Fruit fly (Drosophila melanogaster) whole organism, prepupa: Measurements from ENCODE around the gene ninaB.

ENCODE experiments used
- CG10631 ChIP-seq: fragments of 200-800 bp; sonication (Bioruptor generic); optimal IDR thresholded peaks from 2 replicates; lab custom pipeline; 2016; ENCODE audit warnings: missing biosample characterization, missing genetic modification characterization
- CG10669 ChIP-seq: fragments of 200-800 bp; sonication (Bioruptor generic); optimal IDR thresholded peaks from 3 replicates; lab custom pipeline; 2018; ENCODE audit warnings: missing biosample characterization, mild to moderate bottlenecking, missing genetic modification characterization, moderate library complexity
- CG11294 ChIP-seq: fragments of 200-800 bp; sonication (Bioruptor generic); IDR thresholded peaks from 2 replicates; pipeline ENCODE4 v1.3.6; 2022; ENCODE audit warnings: missing biosample characterization, missing genetic modification characterization
- CG11902 ChIP-seq: fragments of 200-800 bp; sonication (Bioruptor generic); optimal IDR thresholded peaks from 3 replicates; lab custom pipeline; 2016; ENCODE audit warnings: missing biosample characterization, missing genetic modification characterization
- CG15336 ChIP-seq: fragments of 200-800 bp; sonication (Bioruptor generic); IDR thresholded peaks from 2 replicates; pipeline ENCODE4 v1.3.6; 2022; ENCODE audit warnings: missing biosample characterization, missing genetic modification characterization
- CG3032 ChIP-seq: fragments of 200-800 bp; optimal IDR thresholded peaks from 2 replicates; lab custom pipeline; 2019; ENCODE audit warnings: missing biosample characterization, mild to moderate bottlenecking, missing genetic modification characterization, moderate library complexity
- CG32006 ChIP-seq: fragments of 200-800 bp; sonication (Bioruptor generic); optimal IDR thresholded peaks from 3 replicates; lab custom pipeline; 2017; ENCODE audit warnings: missing biosample characterization, mild to moderate bottlenecking, missing genetic modification characterization
- CG34406 ChIP-seq: fragments of 200-800 bp; sonication (Bioruptor generic); optimal IDR thresholded peaks from 3 replicates; lab custom pipeline; 2016; ENCODE audit warnings: missing biosample characterization, missing genetic modification characterization
- CG3919 ChIP-seq: fragments of 200-800 bp; sonication (Bioruptor generic); optimal IDR thresholded peaks from 3 replicates; lab custom pipeline; 2016; ENCODE audit warnings: missing biosample characterization, missing genetic modification characterization
- CG4318 ChIP-seq: fragments of 200-800 bp; sonication (Bioruptor generic); optimal IDR thresholded peaks from 3 replicates; lab custom pipeline; 2017; ENCODE audit warnings: missing biosample characterization, mild to moderate bottlenecking, missing genetic modification characterization
- CG6276 ChIP-seq: fragments of 200-800 bp; sonication (Bioruptor generic); optimal IDR thresholded peaks from 2 replicates; lab custom pipeline; 2017; ENCODE audit warnings: missing biosample characterization, mild to moderate bottlenecking, missing genetic modification characterization
- CG6792 ChIP-seq: fragments of 200-800 bp; sonication (Bioruptor generic); optimal IDR thresholded peaks from 3 replicates; lab custom pipeline; 2016; ENCODE audit warnings: missing biosample characterization, missing genetic modification characterization
- CG6854 ChIP-seq: fragments of 200-800 bp; sonication (Bioruptor generic); optimal IDR thresholded peaks from 2 replicates; lab custom pipeline; 2017; ENCODE audit warnings: missing biosample characterization, mild to moderate bottlenecking, missing genetic modification characterization
- CG7368 ChIP-seq: fragments of 200-800 bp; sonication (Bioruptor generic); optimal IDR thresholded peaks from 3 replicates; lab custom pipeline; 2016; ENCODE audit warnings: missing biosample characterization, missing genetic modification characterization
- CG8119 ChIP-seq: fragments of 200-800 bp; sonication (Bioruptor generic); IDR thresholded peaks from 3 replicates; pipeline ENCODE4 v1.3.6; 2022; ENCODE audit warnings: missing biosample characterization, missing genetic modification characterization
- CG8319 ChIP-seq: fragments of 200-800 bp; sonication (Bioruptor generic); optimal IDR thresholded peaks from 3 replicates; lab custom pipeline; 2016; ENCODE audit warnings: missing biosample characterization, missing genetic modification characterization
- CG9139 ChIP-seq: fragments of 200-800 bp; sonication (Bioruptor generic); optimal IDR thresholded peaks from 3 replicates; lab custom pipeline; 2017; ENCODE audit warnings: missing biosample characterization, mild to moderate bottlenecking, missing genetic modification characterization
- Eip78C ChIP-seq: fragments of 200-800 bp; sonication (Bioruptor generic); peaks from one replicate; lab custom pipeline; 2016; ENCODE audit warnings: missing biosample characterization, missing genetic modification characterization
- Eip93F ChIP-seq: fragments of 200-800 bp; sonication (Bioruptor generic); optimal IDR thresholded peaks from 2 replicates; lab custom pipeline; 2016; ENCODE audit warnings: missing biosample characterization, mild to moderate bottlenecking, missing genetic modification characterization
- Ets21C ChIP-seq: fragments of 200-800 bp; sonication (Bioruptor generic); optimal IDR thresholded peaks from 3 replicates; lab custom pipeline; 2016; ENCODE audit warnings: missing biosample characterization, missing genetic modification characterization
- Ets96B ChIP-seq: fragments of 200-800 bp; optimal IDR thresholded peaks from 2 replicates; lab custom pipeline; 2019; ENCODE audit warnings: missing biosample characterization, mild to moderate bottlenecking, missing genetic modification characterization, moderate library complexity
- Hr4 ChIP-seq: fragments of 200-800 bp; sonication (Bioruptor generic); optimal IDR thresholded peaks from 3 replicates; lab custom pipeline; 2016; ENCODE audit warnings: missing biosample characterization, missing genetic modification characterization
- Met ChIP-seq: fragments of 200-800 bp; sonication (Bioruptor generic); optimal IDR thresholded peaks from 3 replicates; lab custom pipeline; 2016; ENCODE audit warnings: missing biosample characterization, missing genetic modification characterization
- OdsH ChIP-seq: fragments of 200-800 bp; sonication (Bioruptor generic); optimal IDR thresholded peaks from 3 replicates; lab custom pipeline; 2016; ENCODE audit warnings: missing biosample characterization, missing genetic modification characterization
- Smox ChIP-seq: fragments of 200-800 bp; sonication (Bioruptor generic); optimal IDR thresholded peaks from 3 replicates; lab custom pipeline; 2016; ENCODE audit warnings: missing biosample characterization, missing genetic modification characterization
- Sox14 ChIP-seq: fragments of 200-800 bp; sonication (Bioruptor generic); optimal IDR thresholded peaks from 3 replicates; lab custom pipeline; 2016; ENCODE audit warnings: missing biosample characterization, missing genetic modification characterization
- achi ChIP-seq: fragments of 200-800 bp; sonication (Bioruptor generic); optimal IDR thresholded peaks from 3 replicates; lab custom pipeline; 2016; ENCODE audit warnings: missing biosample characterization, missing genetic modification characterization
- acj6 ChIP-seq: fragments of 200-800 bp; sonication (Bioruptor generic); optimal IDR thresholded peaks from 3 replicates; lab custom pipeline; 2016; ENCODE audit warnings: missing biosample characterization, missing genetic modification characterization
- cyc ChIP-seq: fragments of 200-800 bp; sonication (Bioruptor generic); optimal IDR thresholded peaks from 3 replicates; lab custom pipeline; 2016; ENCODE audit warnings: missing biosample characterization, missing genetic modification characterization
- dac ChIP-seq: fragments of 200-800 bp; sonication (Bioruptor generic); optimal IDR thresholded peaks from 2 replicates; lab custom pipeline; 2017; ENCODE audit warnings: missing biosample characterization, mild to moderate bottlenecking, missing genetic modification characterization
- eg ChIP-seq: fragments of 200-800 bp; sonication (Bioruptor generic); IDR thresholded peaks from 3 replicates; pipeline ENCODE4 v1.3.6; 2022; ENCODE audit warnings: missing biosample characterization, missing genetic modification characterization
- esn ChIP-seq: fragments of 200-800 bp; sonication (Bioruptor generic); optimal IDR thresholded peaks from 2 replicates; lab custom pipeline; 2016; ENCODE audit warnings: missing biosample characterization, mild to moderate bottlenecking, missing genetic modification characterization, moderate library complexity
- fd59A ChIP-seq: fragments of 200-800 bp; sonication (Bioruptor generic); optimal IDR thresholded peaks from 2 replicates; lab custom pipeline; 2017; ENCODE audit warnings: missing biosample characterization, mild to moderate bottlenecking, missing genetic modification characterization, missing genetic modification reagents
- fd85E ChIP-seq: fragments of 200-800 bp; sonication (Bioruptor generic); optimal IDR thresholded peaks from 3 replicates; lab custom pipeline; 2016; ENCODE audit warnings: missing biosample characterization, missing genetic modification characterization
- fkh ChIP-seq: fragments of 200-800 bp; sonication (Bioruptor generic); optimal IDR thresholded peaks from 3 replicates; lab custom pipeline; 2017; ENCODE audit warnings: missing biosample characterization, mild to moderate bottlenecking, missing genetic modification characterization, moderate library complexity
- net ChIP-seq: fragments of 200-800 bp; sonication (Bioruptor generic); optimal IDR thresholded peaks from 3 replicates; lab custom pipeline; 2016; ENCODE audit warnings: missing biosample characterization, missing genetic modification characterization
- salr ChIP-seq, 2 experiments: fragments of 200-800 bp; sonication (Bioruptor generic); optimal IDR thresholded peaks; 3 replicates each; lab custom pipeline; 2016 to 2018; ENCODE audit warnings: missing biosample characterization in 2 of 2, missing genetic modification characterization in 2 of 2, mild to moderate bottlenecking in 1 of 2
- spab ChIP-seq: fragments of 200-800 bp; sonication (Bioruptor generic); optimal IDR thresholded peaks from 2 replicates; lab custom pipeline; 2017; ENCODE audit warnings: missing biosample characterization, mild to moderate bottlenecking, missing genetic modification characterization, missing genetic modification reagents
- ss ChIP-seq, 2 experiments: fragments of 200-800 bp; sonication (Bioruptor generic); optimal IDR thresholded peaks; 2 replicates in 1 of 2; 3 replicates in 1 of 2; lab custom pipeline; 2017 to 2018; ENCODE audit warnings: mild to moderate bottlenecking in 2 of 2, missing biosample characterization in 2 of 2, missing genetic modification characterization in 2 of 2, moderate library complexity in 1 of 2
- svp ChIP-seq: fragments of 200-800 bp; sonication (Bioruptor generic); peaks from one replicate; lab custom pipeline; 2016; ENCODE audit warnings: missing biosample characterization, missing genetic modification characterization
- topi ChIP-seq: fragments of 200-800 bp; sonication (Bioruptor generic); optimal IDR thresholded peaks from 3 replicates; lab custom pipeline; 2016; ENCODE audit warnings: missing biosample characterization, missing genetic modification characterization

ninaB gene

dm6 chr3R:13665992-13666391, 34.4 kb upstream of the ninaB start:
- TF ChIP-seq CG7368 (GFP tag; lab: Kevin White, UChicago) = no peak
- no peak for TF ChIP-seq CG6792 (GFP tag; lab: Kevin White, UChicago)
- no peak for TF ChIP-seq net (GFP tag; lab: Kevin White, UChicago)
- no peak for TF ChIP-seq ss (GFP tag; optimal IDR thresholded peaks at IDR 0.05; lab: Kevin White, UChicago)
- TF ChIP-seq Met (GFP tag; lab: Kevin White, UChicago) = no peak
- no peak for TF ChIP-seq CG10631
- no peak for TF ChIP-seq acj6 (GFP tag; lab: Kevin White, UChicago)

dm6 chr3R:13672898-13673297, 27.5 kb upstream of the ninaB start:
- no peak for TF ChIP-seq dac (GFP tag; lab: Kevin White, UChicago)
- no peak for TF ChIP-seq CG34406 (GFP tag; lab: Kevin White, UChicago)
- TF ChIP-seq net (GFP tag; lab: Kevin White, UChicago) = no peak
- no peak for TF ChIP-seq esn (GFP tag; lab: Kevin White, UChicago)
- no peak for TF ChIP-seq achi (GFP tag; lab: Kevin White, UChicago)
- no peak for TF ChIP-seq CG7368 (GFP tag; lab: Kevin White, UChicago)
- TF ChIP-seq CG6854 (GFP tag; lab: Kevin White, UChicago) = no peak
- no peak for TF ChIP-seq svp (GFP tag; lab: Kevin White, UChicago)
- TF ChIP-seq CG32006 (GFP tag; lab: Kevin White, UChicago) = no peak
- no peak for TF ChIP-seq CG10631
- no peak for TF ChIP-seq Hr4 (GFP tag; lab: Kevin White, UChicago)
- no peak for TF ChIP-seq eg (GFP tag; lab: Robert Waterston, UW)
- no peak for TF ChIP-seq Eip93F (GFP tag; lab: Kevin White, UChicago)
- no peak for TF ChIP-seq CG11902

dm6 chr3R:13674492-13675033, 25.8 kb upstream of the ninaB start, which contains the start of gene Task6:
Gene Task6, minus strand, starts transcription at chr3R:13674542.
- TF ChIP-seq CG10669 (no peak), fkh (GFP tag; lab: Kevin White, UChicago) (no peak), Sox14 (GFP tag; lab: Kevin White, UChicago) (no peak), CG9139 (GFP tag; lab: Kevin White, UChicago) (no peak), acj6 (GFP tag; lab: Kevin White, UChicago) (no peak), ss (GFP tag; optimal IDR thresholded peaks at IDR 0.05; lab: Kevin White, UChicago) (no peak), CG7368 (GFP tag; lab: Kevin White, UChicago) (no peak), dac (GFP tag; lab: Kevin White, UChicago) (no peak), CG6792 (GFP tag; lab: Kevin White, UChicago) (no peak), Smox (no peak), CG6854 (GFP tag; lab: Kevin White, UChicago) (no peak), CG10631 (no peak), cyc (no peak), spab (no peak), salr (GFP tag; optimal IDR thresholded peaks at IDR 0.05; lab: Kevin White, UChicago) (no peak), Ets21C (GFP tag; lab: Kevin White, UChicago) (no peak)

- peak; percentile 79 for TF ChIP-seq CG11294 (GFP tag; lab: Robert Waterston, UW)
- TF ChIP-seq fd59A (GFP tag; lab: Kevin White, UChicago) = peak; percentile 55
- peak; percentile 77 for TF ChIP-seq cyc
- no peak for TF ChIP-seq CG4318 (GFP tag; lab: Kevin White, UChicago)
- peak; percentile 77 for TF ChIP-seq CG15336 (GFP tag; lab: Robert Waterston, UW)
- no peak for TF ChIP-seq fkh (GFP tag; lab: Kevin White, UChicago)
- peak; percentile 78 for TF ChIP-seq topi (GFP tag; lab: Kevin White, UChicago)
- peak; percentile 10 for TF ChIP-seq CG6276
- TF ChIP-seq CG6854 (GFP tag; lab: Kevin White, UChicago) = peak; percentile 6
- peak; percentile 68 for TF ChIP-seq CG8319 (GFP tag; lab: Kevin White, UChicago)
- no peak for TF ChIP-seq OdsH (GFP tag; lab: Kevin White, UChicago)
- TF ChIP-seq Ets21C (GFP tag; lab: Kevin White, UChicago) = peak; percentile 63
- no peak for TF ChIP-seq Smox
- peak; percentile 40 for TF ChIP-seq Ets96B (tag; lab: Kevin White, UChicago)
- peak; percentile 74 for TF ChIP-seq achi (GFP tag; lab: Kevin White, UChicago)
- peak; percentile 59 for TF ChIP-seq CG3032 (tag; lab: Kevin White, UChicago)
- TF ChIP-seq CG3919 (GFP tag; lab: Kevin White, UChicago) = peak; percentile 82
- TF ChIP-seq CG10631 = no peak
- TF ChIP-seq CG34406 (GFP tag; lab: Kevin White, UChicago) = peak; percentile 61
- TF ChIP-seq CG8119 (GFP tag; lab: Robert Waterston, UW) = peak; percentile 75
- TF ChIP-seq esn (GFP tag; lab: Kevin White, UChicago) = peak; percentile 83
- no peak for TF ChIP-seq fd85E (GFP tag; lab: Kevin White, UChicago)
- TF ChIP-seq CG9139 (GFP tag; lab: Kevin White, UChicago) = no peak
- TF ChIP-seq CG6792 (GFP tag; lab: Kevin White, UChicago) = peak; percentile 68
- TF ChIP-seq Eip78C (GFP tag; lab: Kevin White, UChicago) = peak; percentile 88
Observed at dm6 chr3R:13676137-13677086, 24.0 kb upstream of the ninaB start, which contains the start of the genes Lkb1 and CG9588. Gene Lkb1, plus strand, starts transcription at chr3R:13676549. Gene CG9588, minus strand, starts transcription at chr3R:13676681.
